Fruit fly (Drosophila melanogaster): Measurements from ENCODE around the gene nsl1.

nsl1 gene

dm6 chr3R:15793372-15793802, at the start of gene nsl1 (continued):
- TF ChIP-seq CG8924 (tag; optimal IDR thresholded peaks at IDR 0.05): peak; percentile 50
- TF ChIP-seq oc (tag; optimal IDR thresholded peaks at IDR 0.05): no peak
- no peak for TF ChIP-seq ranshi (GFP tag; IDR thresholded peaks at IDR 0.05)
- peak in 1 of 2 experiments; percentile 66 for TF ChIP-seq Pdp1 (GFP tag; optimal IDR thresholded peaks at IDR 0.05)
- TF ChIP-seq CG5953 (GFP tag; IDR thresholded peaks at IDR 0.05): no peak
- peak; percentile 41; the same call in 1 of the 3 replicates for TF ChIP-seq Optix (GFP tag; IDR thresholded peaks at IDR 0.05)
- no peak for TF ChIP-seq NC2β (GFP tag; optimal IDR thresholded peaks at IDR 0.05)
- no peak for TF ChIP-seq CG11085 (GFP tag; IDR thresholded peaks at IDR 0.05)
- no peak for TF ChIP-seq Drgx (GFP tag; IDR thresholded peaks at IDR 0.05)
- TF ChIP-seq jing (GFP tag; optimal IDR thresholded peaks at IDR 0.05): no peak
- TF ChIP-seq CG17328 (GFP tag; IDR thresholded peaks at IDR 0.05): peak; percentile 47; the same call in 1 of the 2 replicates
- TF ChIP-seq CG10565 (GFP tag; optimal IDR thresholded peaks at IDR 0.05): no peak
- TF ChIP-seq CG9609 (GFP tag; optimal IDR thresholded peaks at IDR 0.05): no peak
- TF ChIP-seq CG6272 (GFP tag; IDR thresholded peaks at IDR 0.05): peak; percentile 63
- TF ChIP-seq CG9932 (GFP tag; IDR thresholded peaks at IDR 0.05): peak; percentile 61
- no peak for TF ChIP-seq Bteb2 (GFP tag; optimal IDR thresholded peaks at IDR 0.05)
- peak; percentile 56; the same call in 1 of the 2 replicates for TF ChIP-seq MBD-R2 (GFP tag; IDR thresholded peaks at IDR 0.05)
- TF ChIP-seq pan (optimal IDR thresholded peaks at IDR 0.05): no peak
- TF ChIP-seq pan (GFP tag; optimal IDR thresholded peaks at IDR 0.05 in 1 of 2, IDR thresholded peaks at IDR 0.05 in 1 of 2): peak in 1 of 2 experiments; percentile 41
- peak; percentile 40 for TF ChIP-seq CG13624 (GFP tag; optimal IDR thresholded peaks at IDR 0.05)
- TF ChIP-seq Tbp (GFP tag; optimal IDR thresholded peaks at IDR 0.05): no peak
- TF ChIP-seq CG30403 (GFP tag; optimal IDR thresholded peaks at IDR 0.05): peak; percentile 43
- no peak for TF ChIP-seq HLH3B (GFP tag; IDR thresholded peaks at IDR 0.05)
- TF ChIP-seq CG6254 (GFP tag; optimal IDR thresholded peaks at IDR 0.05): no peak
- peak; percentile 74 for TF ChIP-seq CG14710 (tag; optimal IDR thresholded peaks at IDR 0.05)
- TF ChIP-seq Atf3 (GFP tag; optimal IDR thresholded peaks at IDR 0.05): no peak
- no peak for TF ChIP-seq MTF-1 (GFP tag; optimal IDR thresholded peaks at IDR 0.05; ENCODE audit: borderline replicate concordance)
- peak; percentile 4 for TF ChIP-seq CG6813 (GFP tag; optimal IDR thresholded peaks at IDR 0.05)
- TF ChIP-seq CG10321 (GFP tag; IDR thresholded peaks at IDR 0.05): peak; percentile 99
- TF ChIP-seq prd (optimal IDR thresholded peaks at IDR 0.05): no peak
- TF ChIP-seq prd (GFP tag; IDR thresholded peaks at IDR 0.05): peak; percentile 73
- no peak for TF ChIP-seq Lpt (GFP tag; optimal IDR thresholded peaks at IDR 0.05)
- TF ChIP-seq GATAe (GFP tag; conservative IDR thresholded peaks at IDR 0.05): no peak; the same call in 1 of the 2 replicates
- no peak for TF ChIP-seq dimm (GFP tag; IDR thresholded peaks at IDR 0.05)
- no peak for TF ChIP-seq CG3407 (GFP tag; optimal IDR thresholded peaks at IDR 0.05)
- no peak for TF ChIP-seq CG3163 (GFP tag; optimal IDR thresholded peaks at IDR 0.05)
- 0 out of 2 replicates have a peak, but pooled peaks have one; percentile 6 for TF ChIP-seq esg (GFP tag; conservative IDR thresholded peaks at IDR 0.05)
- peak; percentile 96 for TF ChIP-seq trem (tag; optimal IDR thresholded peaks at IDR 0.05)
- peak; percentile 14 for TF ChIP-seq CG4820 (GFP tag; optimal IDR thresholded peaks at IDR 0.05)
- no peak for TF ChIP-seq CG16779 (GFP tag; IDR thresholded peaks at IDR 0.05)
- peak; percentile 33 for TF ChIP-seq gem (tag; optimal IDR thresholded peaks at IDR 0.05)
- no peak for TF ChIP-seq yki (optimal IDR thresholded peaks at IDR 0.05)
- peak; percentile 25; the same call in 1 of the 2 replicates for TF ChIP-seq ara (GFP tag; IDR thresholded peaks at IDR 0.05)
- TF ChIP-seq ind (GFP tag; optimal IDR thresholded peaks at IDR 0.05): peak; percentile 32
- TF ChIP-seq vfl (GFP tag; optimal IDR thresholded peaks at IDR 0.05): no peak
- no peak for TF ChIP-seq CHES-1-like (GFP tag; optimal IDR thresholded peaks at IDR 0.05)
- TF ChIP-seq zen (tag; optimal IDR thresholded peaks at IDR 0.05): peak; percentile 72
- TF ChIP-seq CG8290 (GFP tag; optimal IDR thresholded peaks at IDR 0.05): peak; percentile 35
- peak; percentile 30 to 68 for TF ChIP-seq CG8290 (tag; optimal IDR thresholded peaks at IDR 0.05)
- TF ChIP-seq ftz-f1 (GFP tag; optimal IDR thresholded peaks at IDR 0.05): peak; percentile 44
- TF ChIP-seq CG10654 (GFP tag; optimal IDR thresholded peaks at IDR 0.05): peak; percentile 19
- no peak for TF ChIP-seq dati (GFP tag; IDR thresholded peaks at IDR 0.05)
- TF ChIP-seq tio (GFP tag; optimal IDR thresholded peaks at IDR 0.05): no peak
